Worm (Caenorhabditis elegans): ENCODE data around the gene crh-1.

The crh-1 gene

ce11 chrIII:11708722-11709121 is 51.2 kb downstream of the crh-1 start, which contains the start of gene Y41C4A.8:
Y41C4A.8 (minus strand) TSS chrIII:11708822.
- no peak for TF ChIP-seq dao-5 (tag; optimal IDR thresholded peaks at IDR 0.05)
- TF ChIP-seq him-1 (tag; optimal IDR thresholded peaks at IDR 0.05), result no peak
- no peak for TF ChIP-seq W03F9.2 (tag; optimal IDR thresholded peaks at IDR 0.05)

ce11 chrIII:11718548-11718947 is 61.0 kb downstream of the crh-1 start, which contains the start of gene Y41C4A.9:
Y41C4A.9 (minus strand) TSS chrIII:11718645.
- TF ChIP-seq him-1 (tag; optimal IDR thresholded peaks at IDR 0.05) (no peak), W03F9.2 (tag; optimal IDR thresholded peaks at IDR 0.05) (no peak), dao-5 (tag; optimal IDR thresholded peaks at IDR 0.05) (no peak)

ce11 chrIII:11719400-11719875 is 61.9 kb downstream of the crh-1 start, which contains the start of the genes elb-1 and Y41C4A.11:
elb-1 (minus strand) TSS chrIII:11719450.
Y41C4A.11 (plus strand) TSS chrIII:11719860.
- TF ChIP-seq dao-5 (tag; optimal IDR thresholded peaks at IDR 0.05) (no peak), him-1 (tag; optimal IDR thresholded peaks at IDR 0.05) (no peak), W03F9.2 (tag; optimal IDR thresholded peaks at IDR 0.05) (no peak)

DNA sequence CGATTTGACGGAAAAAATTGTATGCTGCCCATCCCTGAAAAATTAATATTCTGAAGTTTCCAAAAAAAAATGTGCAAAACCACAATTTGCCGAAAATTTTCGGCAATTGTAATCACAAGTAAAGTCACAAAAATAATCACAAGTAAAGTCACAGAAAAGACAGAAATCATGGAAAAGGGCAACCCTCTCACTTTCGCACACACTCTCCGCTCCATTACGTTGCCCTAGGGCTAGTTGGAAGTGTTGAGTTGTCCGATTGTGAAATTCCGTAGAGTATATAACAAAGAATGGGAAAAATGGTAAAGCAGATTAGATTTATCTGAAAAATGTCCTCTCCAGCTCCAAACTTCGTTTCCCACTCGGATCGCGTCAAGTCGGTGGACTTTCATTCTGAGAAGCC is 63.8 kb downstream of the crh-1 start, which contains the start of gene Y41C4A.32:
Y41C4A.32 (plus strand) TSS at position 302 of the 400 bp plus-strand sequence.
- TF ChIP-seq dao-5 (tag; optimal IDR thresholded peaks at IDR 0.05), result no peak
- TF ChIP-seq him-1 (tag; optimal IDR thresholded peaks at IDR 0.05), result no peak
- no peak for TF ChIP-seq W03F9.2 (tag; optimal IDR thresholded peaks at IDR 0.05)

DNA sequence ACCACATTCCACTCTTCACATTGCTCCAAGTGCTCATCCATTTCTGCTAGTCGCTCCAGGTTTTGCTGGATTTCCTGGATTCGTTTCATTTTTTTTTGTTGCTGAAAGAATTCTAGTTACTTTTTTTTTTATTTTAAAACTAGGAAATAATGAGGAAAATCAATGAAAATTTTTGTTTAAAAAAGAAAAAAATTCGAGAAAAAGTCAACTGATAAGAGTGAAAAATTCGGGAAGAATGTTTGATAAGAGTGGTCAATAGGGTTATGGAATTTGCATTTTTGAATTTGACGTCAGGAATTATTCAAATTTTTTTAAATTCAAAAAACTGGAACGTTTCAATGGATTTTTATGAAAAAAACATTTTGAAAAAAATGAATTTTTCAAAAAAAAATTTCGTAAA is 69.0 kb downstream of the crh-1 start, which contains the start of gene Y41C4A.12:
Y41C4A.12 (minus strand) TSS at position 101 of the 400 bp plus-strand sequence.
- TF ChIP-seq him-1 (tag; optimal IDR thresholded peaks at IDR 0.05), result no peak
- no peak for TF ChIP-seq W03F9.2 (tag; optimal IDR thresholded peaks at IDR 0.05)
- TF ChIP-seq dao-5 (tag; optimal IDR thresholded peaks at IDR 0.05), result no peak

- no peak for TF ChIP-seq dao-5 (tag; optimal IDR thresholded peaks at IDR 0.05)
- no peak for TF ChIP-seq W03F9.2 (tag; optimal IDR thresholded peaks at IDR 0.05)
- TF ChIP-seq him-1 (tag; optimal IDR thresholded peaks at IDR 0.05), result no peak
Observed at ce11 chrIII:11727010-11727409, 69.4 kb downstream of the crh-1 start.

DNA sequence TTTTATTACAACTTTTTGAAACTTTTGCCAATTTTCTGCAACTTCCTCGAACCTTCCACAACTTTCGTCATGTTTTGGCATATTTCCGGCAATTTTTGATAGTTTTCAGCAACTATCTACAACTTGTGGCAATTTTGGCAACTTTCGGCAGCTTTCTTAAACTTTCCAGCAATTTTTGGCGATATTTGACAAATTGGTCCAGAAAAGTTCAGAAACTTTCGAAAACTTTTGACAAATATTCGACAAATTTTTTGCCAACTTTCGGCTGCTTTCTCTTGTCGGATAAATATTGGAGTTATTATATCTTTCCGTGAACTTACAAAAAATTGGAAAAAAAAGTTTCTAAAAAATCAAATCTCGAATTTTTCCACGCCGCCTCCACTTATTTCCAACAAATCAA is 72.7 kb downstream of the crh-1 start, which contains the start of gene Y41C4A.18:
Y41C4A.18 (plus strand) TSS at position 301 of the 400 bp plus-strand sequence.
- no peak for TF ChIP-seq W03F9.2 (tag; optimal IDR thresholded peaks at IDR 0.05)
- TF ChIP-seq him-1 (tag; optimal IDR thresholded peaks at IDR 0.05), result no peak
- TF ChIP-seq dao-5 (tag; optimal IDR thresholded peaks at IDR 0.05), result no peak

DNA sequence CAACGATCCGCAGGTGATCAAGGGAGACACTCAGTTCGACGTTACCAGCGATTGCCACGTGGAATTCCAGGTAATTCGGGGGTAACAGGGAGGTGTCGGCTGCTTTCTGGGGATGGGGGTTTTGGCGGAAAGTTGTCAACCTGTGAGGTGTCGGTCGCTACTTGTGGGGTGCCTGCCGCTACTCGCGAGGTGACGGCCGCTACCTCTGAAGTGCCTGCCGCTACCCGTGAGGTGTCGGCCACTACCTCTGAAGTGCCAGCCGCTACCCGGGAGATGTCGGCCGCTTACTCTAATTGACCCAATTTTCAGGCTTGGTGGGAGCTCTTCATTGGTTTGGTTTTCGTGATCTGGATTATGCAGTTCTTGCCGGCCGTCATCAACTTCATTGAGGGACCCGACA is 73.3 kb downstream of the crh-1 start:
- TF ChIP-seq W03F9.2 (tag; optimal IDR thresholded peaks at IDR 0.05) (no peak), him-1 (tag; optimal IDR thresholded peaks at IDR 0.05) (no peak), dao-5 (tag; optimal IDR thresholded peaks at IDR 0.05) (no peak)

DNA sequence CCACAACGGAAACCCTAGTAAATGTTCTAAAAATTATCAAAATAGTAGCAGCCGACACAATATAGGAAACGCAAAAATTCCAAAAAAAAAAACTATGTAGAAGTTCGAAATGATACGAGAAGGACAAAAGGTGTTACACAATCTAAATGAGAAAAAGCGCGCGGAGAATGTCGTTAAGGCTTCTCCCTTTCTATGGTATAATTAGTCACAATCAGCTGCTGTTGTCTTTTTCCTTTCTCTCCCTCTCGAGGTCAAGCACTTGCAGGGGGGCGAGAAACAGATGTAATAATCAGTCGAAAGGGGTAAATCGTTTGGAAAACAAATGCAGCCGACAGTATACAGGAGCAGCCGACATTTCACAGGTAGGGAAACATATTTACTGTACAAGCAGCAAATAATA is 73.9 kb downstream of the crh-1 start:
- TF ChIP-seq dao-5 (tag; optimal IDR thresholded peaks at IDR 0.05) (no peak), W03F9.2 (tag; optimal IDR thresholded peaks at IDR 0.05) (no peak), him-1 (tag; optimal IDR thresholded peaks at IDR 0.05) (no peak)

DNA sequence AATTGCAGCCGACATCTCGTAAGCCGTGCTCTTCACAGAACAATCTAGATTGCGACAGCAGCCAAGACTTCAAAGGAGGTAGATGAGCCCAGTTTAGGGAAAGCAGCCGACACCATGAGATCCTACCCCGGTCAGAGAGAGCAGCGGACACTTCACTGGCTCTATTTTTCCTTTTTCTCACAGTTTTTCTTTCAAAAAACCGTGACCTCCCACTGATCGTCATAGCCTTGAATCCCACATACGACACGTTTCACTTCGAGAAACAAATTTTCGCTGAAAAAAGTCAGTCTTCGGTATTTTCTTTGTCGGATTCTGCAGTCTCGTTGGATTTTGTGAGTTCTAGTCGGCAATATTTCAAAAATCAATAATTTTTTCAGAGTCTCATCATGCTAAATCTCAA is 74.5 kb downstream of the crh-1 start, which contains the start of gene Y41C4A.21:
Y41C4A.21 (plus strand) TSS at position 301 of the 400 bp plus-strand sequence.
- no peak for TF ChIP-seq dao-5 (tag; optimal IDR thresholded peaks at IDR 0.05)
- TF ChIP-seq him-1 (tag; optimal IDR thresholded peaks at IDR 0.05), result no peak
- no peak for TF ChIP-seq W03F9.2 (tag; optimal IDR thresholded peaks at IDR 0.05)

DNA sequence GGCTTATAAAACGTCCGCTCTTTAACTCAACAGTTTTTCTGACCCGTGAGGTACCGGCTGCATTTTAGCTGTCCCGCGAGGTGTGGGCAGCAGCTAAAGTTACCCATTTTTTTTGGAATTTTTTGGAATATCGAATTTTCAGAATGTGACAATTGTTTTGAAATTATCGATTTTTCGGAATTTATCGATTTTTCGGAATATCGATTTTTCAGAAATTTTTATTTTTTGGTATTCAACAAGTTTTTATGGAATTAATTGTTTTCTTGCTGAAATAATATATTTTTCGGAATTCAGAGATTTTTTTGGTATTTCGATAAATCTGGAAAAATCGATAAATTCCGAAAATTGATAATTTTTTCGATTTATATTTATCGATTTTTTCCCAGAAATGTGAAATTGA is 75.4 kb downstream of the crh-1 start:
- TF ChIP-seq dao-5 (tag; optimal IDR thresholded peaks at IDR 0.05), result no peak
- TF ChIP-seq W03F9.2 (tag; optimal IDR thresholded peaks at IDR 0.05), result no peak
- no peak for TF ChIP-seq him-1 (tag; optimal IDR thresholded peaks at IDR 0.05)

DNA sequence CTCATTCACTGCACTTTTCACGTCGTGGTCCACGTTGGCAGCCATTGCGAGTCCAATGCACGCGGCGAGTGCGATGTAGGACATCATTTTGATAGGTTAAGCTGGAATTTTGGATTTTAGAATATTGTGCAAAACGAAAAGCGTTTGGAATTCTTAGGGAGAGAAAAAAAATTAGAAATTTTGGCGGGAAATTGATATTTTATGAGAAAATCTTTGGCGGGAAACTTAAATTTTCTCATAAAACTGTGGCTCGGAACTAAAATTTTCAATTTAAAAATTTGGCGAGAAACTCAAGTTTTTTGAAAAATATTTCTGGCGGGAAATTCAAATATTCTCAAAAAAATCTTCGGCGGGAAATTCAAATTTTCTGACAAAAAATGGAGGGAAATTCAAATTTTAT is 80.0 kb downstream of the crh-1 start, which contains the start of gene sup-1:
sup-1 (minus strand) TSS at position 101 of the 400 bp plus-strand sequence.
- no peak for TF ChIP-seq W03F9.2 (tag; optimal IDR thresholded peaks at IDR 0.05)
- TF ChIP-seq dao-5 (tag; optimal IDR thresholded peaks at IDR 0.05), result no peak
- no peak for TF ChIP-seq him-1 (tag; optimal IDR thresholded peaks at IDR 0.05)

DNA sequence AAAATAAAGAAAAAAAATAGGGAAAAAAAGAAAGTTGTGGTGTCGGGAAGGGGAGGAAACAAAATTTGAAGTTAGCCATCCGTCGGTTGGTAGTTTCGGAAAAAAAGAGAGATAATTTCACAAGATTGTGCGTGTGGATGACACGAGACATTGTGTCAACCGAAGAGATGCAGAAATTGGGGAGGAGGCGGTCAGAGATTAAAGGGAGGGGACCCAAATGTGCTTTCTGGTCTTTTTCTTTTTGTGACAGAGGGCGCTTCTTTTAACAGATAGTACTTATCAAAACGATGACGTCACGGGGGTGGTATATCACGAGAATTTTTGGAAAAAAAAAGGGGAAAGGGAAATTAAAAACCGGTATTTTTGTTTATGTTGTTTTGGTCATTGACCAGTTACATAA is 80.9 kb downstream of the crh-1 start:
- TF ChIP-seq dao-5 (tag; optimal IDR thresholded peaks at IDR 0.05), result no peak
- TF ChIP-seq W03F9.2 (tag; optimal IDR thresholded peaks at IDR 0.05), result no peak
- no peak for TF ChIP-seq him-1 (tag; optimal IDR thresholded peaks at IDR 0.05)

- no peak for TF ChIP-seq him-1 (tag; optimal IDR thresholded peaks at IDR 0.05)
- no peak for TF ChIP-seq W03F9.2 (tag; optimal IDR thresholded peaks at IDR 0.05)
- TF ChIP-seq dao-5 (tag; optimal IDR thresholded peaks at IDR 0.05), result no peak
Observed at ce11 chrIII:11740868-11741267, 83.3 kb downstream of the crh-1 start.

DNA sequence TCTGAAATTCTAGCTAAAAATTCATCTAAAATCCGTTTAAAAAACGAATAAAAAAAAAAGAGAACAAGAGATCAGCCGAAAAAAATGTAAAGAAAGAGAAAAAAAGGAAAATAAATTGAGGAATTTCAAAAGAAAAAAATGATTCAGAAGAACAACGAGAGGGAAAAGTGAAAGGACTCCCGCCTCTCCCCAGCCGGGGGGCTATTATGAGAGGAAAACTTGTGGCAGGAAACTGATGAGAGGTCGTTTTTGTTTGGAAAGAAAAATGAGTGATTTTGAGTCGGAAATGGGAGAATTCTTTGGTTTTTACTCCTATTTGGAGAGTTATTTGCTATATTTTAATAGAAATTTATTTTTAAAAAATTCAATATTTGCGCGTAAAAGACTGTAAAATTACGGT is 84.6 kb downstream of the crh-1 start:
- no peak for TF ChIP-seq dao-5 (tag; optimal IDR thresholded peaks at IDR 0.05)
- TF ChIP-seq him-1 (tag; optimal IDR thresholded peaks at IDR 0.05), result no peak
- no peak for TF ChIP-seq W03F9.2 (tag; optimal IDR thresholded peaks at IDR 0.05)

Data from whole organism, L4/young adult.